Fruit fly (Drosophila melanogaster) whole organism, embryonic: ENCODE data around the gene CG6048.

Experiments
- Atf3 ChIP-seq: fragments of 200-800 bp; sonication (Bioruptor generic); optimal IDR thresholded peaks from 3 replicates; lab custom pipeline; 2016; ENCODE audit warnings: missing biosample characterization, missing genetic modification characterization
- Atf6 ChIP-seq: fragments of 200-800 bp; sonication (Bioruptor generic); IDR thresholded peaks from 2 replicates; pipeline ENCODE4 v1.3.6; 2022; ENCODE audit warnings: missing biosample characterization, missing genetic modification characterization
- CG11093 ChIP-seq: fragments of 200-800 bp; sonication (Bioruptor generic); IDR thresholded peaks from 3 replicates; pipeline ENCODE4 v1.3.6; 2022; ENCODE audit warnings: missing biosample characterization, missing genetic modification characterization
- CG11695 ChIP-seq: fragments of 200-800 bp; sonication (Bioruptor generic); IDR thresholded peaks from 3 replicates; pipeline ENCODE4 v1.3.6; 2022; ENCODE audit warnings: missing biosample characterization, missing genetic modification characterization
- CG12236 ChIP-seq: fragments of 200-800 bp; sonication (Bioruptor generic); optimal IDR thresholded peaks from 2 replicates; lab custom pipeline; 2016; ENCODE audit warnings: missing biosample characterization, missing genetic modification characterization
- CG12659 ChIP-seq: fragments of 200-800 bp; sonication (Bioruptor generic); optimal IDR thresholded peaks from 3 replicates; lab custom pipeline; 2017; ENCODE audit warnings: mild to moderate bottlenecking, missing biosample characterization, missing genetic modification reagents, missing genetic modification characterization
- CG14860 ChIP-seq: fragments of 200-800 bp; sonication (Bioruptor generic); IDR thresholded peaks from 3 replicates; pipeline ENCODE4 v1.3.6; 2022; ENCODE audit warnings: missing biosample characterization, missing genetic modification characterization; ENCODE audit not compliant: partially characterized antibody
- CG1529 ChIP-seq: fragments of 200-800 bp; sonication (Bioruptor generic); optimal IDR thresholded peaks from 3 replicates; lab custom pipeline; 2018; ENCODE audit warnings: missing biosample characterization, missing genetic modification characterization
- CG15514 ChIP-seq: fragments of 200-800 bp; sonication (Bioruptor generic); optimal IDR thresholded peaks from 3 replicates; lab custom pipeline; 2017; ENCODE audit warnings: missing biosample characterization, missing genetic modification characterization, mild to moderate bottlenecking, moderate library complexity, missing genetic modification reagents
- CG16863 ChIP-seq: fragments of 200-800 bp; sonication (Bioruptor generic); optimal IDR thresholded peaks from 3 replicates; lab custom pipeline; 2016; ENCODE audit warnings: missing biosample characterization, missing genetic modification characterization
- CG17385 ChIP-seq: fragments of 200-800 bp; sonication (Bioruptor generic); optimal IDR thresholded peaks from 3 replicates; lab custom pipeline; 2018; ENCODE audit warnings: missing biosample characterization, mild to moderate bottlenecking, missing genetic modification characterization
- CG17568 ChIP-seq: fragments of 200-800 bp; sonication (Bioruptor generic); optimal IDR thresholded peaks from 2 replicates; lab custom pipeline; 2018; ENCODE audit warnings: missing biosample characterization, mild to moderate bottlenecking, missing genetic modification characterization, moderate library complexity
- CG1792 ChIP-seq: fragments of 200-800 bp; sonication (Bioruptor generic); optimal IDR thresholded peaks from 2 replicates; lab custom pipeline; 2016; ENCODE audit warnings: missing biosample characterization, missing genetic modification characterization
- CG2116 ChIP-seq: fragments of 200-800 bp; sonication (Bioruptor generic); optimal IDR thresholded peaks from 3 replicates; lab custom pipeline; 2018; ENCODE audit warnings: missing biosample characterization, mild to moderate bottlenecking, missing genetic modification characterization
- CG2678 ChIP-seq: fragments of 200-800 bp; sonication (Bioruptor generic); optimal IDR thresholded peaks from 3 replicates; lab custom pipeline; 2019; ENCODE audit warnings: missing biosample characterization, mild to moderate bottlenecking, missing genetic modification characterization, moderate library complexity
- CG30020 ChIP-seq: fragments of 200-800 bp; optimal IDR thresholded peaks from 2 replicates; lab custom pipeline; 2019; ENCODE audit warnings: missing biosample characterization, mild to moderate bottlenecking, missing genetic modification characterization, moderate library complexity
- CG3065 ChIP-seq: fragments of 200-800 bp; sonication (Bioruptor generic); optimal IDR thresholded peaks from 2 replicates; lab custom pipeline; 2016; ENCODE audit warnings: missing biosample characterization, missing genetic modification characterization
- CG31441 ChIP-seq: fragments of 200-800 bp; sonication (Bioruptor generic); IDR thresholded peaks from 2 replicates; pipeline ENCODE4 v1.3.6; 2022; ENCODE audit warnings: missing biosample characterization, missing genetic modification characterization
- Dbx ChIP-seq: fragments of 200-800 bp; sonication (Bioruptor generic); IDR thresholded peaks from 3 replicates; pipeline ENCODE4 v1.3.6; 2022; ENCODE audit warnings: missing biosample characterization, missing genetic modification characterization
- Dek ChIP-seq: fragments of 200-800 bp; sonication (Bioruptor generic); optimal IDR thresholded peaks from 3 replicates; lab custom pipeline; 2019; ENCODE audit warnings: missing biosample characterization, mild to moderate bottlenecking, missing genetic modification characterization, moderate library complexity
- Drgx ChIP-seq: fragments of 200-800 bp; sonication (Bioruptor generic); IDR thresholded peaks from 2 replicates; pipeline ENCODE4 v1.3.6; 2022; ENCODE audit warnings: missing biosample characterization, missing genetic modification characterization
- Hand ChIP-seq: fragments of 200-800 bp; sonication (Bioruptor generic); optimal IDR thresholded peaks from 2 replicates; lab custom pipeline; 2017; ENCODE audit warnings: mild to moderate bottlenecking, missing biosample characterization, missing genetic modification reagents, missing genetic modification characterization
- Hey ChIP-seq: fragments of 200-800 bp; sonication (Bioruptor generic); optimal IDR thresholded peaks from 3 replicates; lab custom pipeline; 2018; ENCODE audit warnings: missing biosample characterization, mild to moderate bottlenecking, missing genetic modification characterization
- Kr ChIP-seq: fragments of 200-800 bp; sonication (Bioruptor generic); optimal IDR thresholded peaks from 2 replicates; lab custom pipeline; 2017; ENCODE audit warnings: missing biosample characterization, mild to moderate bottlenecking, missing genetic modification characterization
- NC2β ChIP-seq: fragments of 200-800 bp; sonication (Bioruptor generic); optimal IDR thresholded peaks from 2 replicates; lab custom pipeline; 2016; ENCODE audit warnings: missing biosample characterization, missing genetic modification characterization
- PHDP ChIP-seq: fragments of 200-800 bp; sonication (Bioruptor generic); optimal IDR thresholded peaks from 3 replicates; lab custom pipeline; 2018; ENCODE audit warnings: missing biosample characterization, mild to moderate bottlenecking, missing genetic modification characterization, moderate library complexity
- Pdp1 ChIP-seq, 2 experiments: fragments of 200-800 bp; sonication (Bioruptor generic); optimal IDR thresholded peaks; 3 replicates each; lab custom pipeline; 2016; ENCODE audit warnings: missing biosample characterization in 2 of 2, missing genetic modification characterization in 2 of 2, mild to moderate bottlenecking in 1 of 2, moderate library complexity in 1 of 2
- Sox100B ChIP-seq: fragments of 200-800 bp; sonication (Bioruptor generic); optimal IDR thresholded peaks from 3 replicates; lab custom pipeline; 2018; ENCODE audit warnings: missing biosample characterization, mild to moderate bottlenecking, missing genetic modification characterization
- Stat92E ChIP-seq, 3 experiments: fragments of >200 bp in 2 of 3; fragments of 200-800 bp in 1 of 3; sonication (Bioruptor generic) in 1 of 3; optimal IDR thresholded peaks; 2 replicates each; lab custom pipeline; 2017 to 2019; ENCODE audit warnings: missing biosample characterization in 3 of 3, missing genetic modification characterization in 3 of 3, mild to moderate bottlenecking in 1 of 3, moderate library complexity in 1 of 3
- Taf1 ChIP-seq: fragments of 200-800 bp; sonication (Bioruptor generic); IDR thresholded peaks from 2 replicates; pipeline ENCODE4 v1.3.6; 2022; ENCODE audit warnings: missing biosample characterization, missing genetic modification characterization
- ab ChIP-seq: fragments of 200-800 bp; sonication (Bioruptor generic); optimal IDR thresholded peaks from 2 replicates; lab custom pipeline; 2016; ENCODE audit warnings: missing biosample characterization, missing genetic modification characterization
- bab2 ChIP-seq: fragments of 200-800 bp; sonication (Bioruptor generic); optimal IDR thresholded peaks from 2 replicates; lab custom pipeline; 2016; ENCODE audit warnings: missing biosample characterization, missing genetic modification characterization
- br ChIP-seq: fragments of >200 bp; optimal IDR thresholded peaks from 2 replicates; lab custom pipeline; 2017
- corto ChIP-seq: fragments of 200-800 bp; sonication (Bioruptor generic); optimal IDR thresholded peaks from 2 replicates; lab custom pipeline; 2016; ENCODE audit warnings: missing biosample characterization, mild to moderate bottlenecking, missing genetic modification characterization, moderate library complexity
- dati ChIP-seq: fragments of 200-800 bp; sonication (Bioruptor generic); IDR thresholded peaks from 2 replicates; pipeline ENCODE4 v1.3.6; 2022; ENCODE audit warnings: missing biosample characterization, missing genetic modification characterization
- ems ChIP-seq: fragments of 200-800 bp; sonication (Bioruptor generic); optimal IDR thresholded peaks from 3 replicates; lab custom pipeline; 2016; ENCODE audit warnings: missing biosample characterization, missing genetic modification characterization
- en ChIP-seq: fragments of 200-800 bp; sonication (Bioruptor generic); optimal IDR thresholded peaks from 2 replicates; lab custom pipeline; 2016; ENCODE audit warnings: missing biosample characterization, missing genetic modification characterization
- gce ChIP-seq: fragments of 200-800 bp; sonication (Bioruptor generic); IDR thresholded peaks from 3 replicates; pipeline ENCODE4 v1.3.6; 2022; ENCODE audit warnings: missing biosample characterization, missing genetic modification characterization
- gem ChIP-seq: fragments of 200-800 bp; sonication (Bioruptor generic); optimal IDR thresholded peaks from 2 replicates; lab custom pipeline; 2019; ENCODE audit warnings: missing biosample characterization, mild to moderate bottlenecking, missing genetic modification characterization, moderate library complexity
- ind ChIP-seq: fragments of 200-800 bp; sonication (Bioruptor generic); optimal IDR thresholded peaks from 3 replicates; lab custom pipeline; 2016; ENCODE audit warnings: missing biosample characterization, missing genetic modification characterization
- knrl ChIP-seq: fragments of 200-800 bp; sonication (Bioruptor generic); IDR thresholded peaks from 3 replicates; pipeline ENCODE4 v1.3.6; 2022; ENCODE audit warnings: missing biosample characterization, missing genetic modification characterization; ENCODE audit not compliant: partially characterized antibody
- salm ChIP-seq: fragments of 200-800 bp; sonication (Bioruptor generic); optimal IDR thresholded peaks from 2 replicates; lab custom pipeline; 2018; ENCODE audit warnings: missing biosample characterization, mild to moderate bottlenecking, missing genetic modification characterization
- sr ChIP-seq: fragments of 200-800 bp; sonication (Bioruptor generic); IDR thresholded peaks from 3 replicates; pipeline ENCODE4 v1.3.6; 2022; ENCODE audit warnings: missing biosample characterization, missing genetic modification characterization
- tgo ChIP-seq: fragments of 200-800 bp; sonication (Bioruptor generic); IDR thresholded peaks from 3 replicates; pipeline ENCODE4 v1.3.6; 2022; ENCODE audit warnings: missing biosample characterization, missing genetic modification characterization
- tin ChIP-seq: fragments of 200-800 bp; sonication (Bioruptor generic); optimal IDR thresholded peaks from 3 replicates; lab custom pipeline; 2016; ENCODE audit warnings: missing biosample characterization, missing genetic modification characterization
- trem ChIP-seq: fragments of 200-800 bp; optimal IDR thresholded peaks from 3 replicates; lab custom pipeline; 2019; ENCODE audit warnings: missing biosample characterization, mild to moderate bottlenecking, missing genetic modification characterization, moderate library complexity
- ttk ChIP-seq: fragments of 200-800 bp; sonication (Bioruptor generic); IDR thresholded peaks from 2 replicates; pipeline ENCODE4 v2.1.2; 2022; ENCODE audit warnings: missing biosample characterization, missing genetic modification characterization
- vfl ChIP-seq: fragments of 200-800 bp; sonication (Bioruptor generic); optimal IDR thresholded peaks from 2 replicates; lab custom pipeline; 2016; ENCODE audit warnings: missing biosample characterization, missing genetic modification characterization
- vnd ChIP-seq: fragments of 200-800 bp; sonication (Bioruptor generic); IDR thresholded peaks from 3 replicates; pipeline ENCODE4 v1.3.6; 2022; ENCODE audit warnings: missing biosample characterization, missing genetic modification characterization; ENCODE audit not compliant: partially characterized antibody
- zen2 ChIP-seq: fragments of 200-800 bp; sonication (Bioruptor generic); IDR thresholded peaks from 3 replicates; pipeline ENCODE4 v1.3.6; 2022; ENCODE audit warnings: missing biosample characterization, missing genetic modification characterization; ENCODE audit not compliant: partially characterized antibody

The CG6048 gene

DNA sequence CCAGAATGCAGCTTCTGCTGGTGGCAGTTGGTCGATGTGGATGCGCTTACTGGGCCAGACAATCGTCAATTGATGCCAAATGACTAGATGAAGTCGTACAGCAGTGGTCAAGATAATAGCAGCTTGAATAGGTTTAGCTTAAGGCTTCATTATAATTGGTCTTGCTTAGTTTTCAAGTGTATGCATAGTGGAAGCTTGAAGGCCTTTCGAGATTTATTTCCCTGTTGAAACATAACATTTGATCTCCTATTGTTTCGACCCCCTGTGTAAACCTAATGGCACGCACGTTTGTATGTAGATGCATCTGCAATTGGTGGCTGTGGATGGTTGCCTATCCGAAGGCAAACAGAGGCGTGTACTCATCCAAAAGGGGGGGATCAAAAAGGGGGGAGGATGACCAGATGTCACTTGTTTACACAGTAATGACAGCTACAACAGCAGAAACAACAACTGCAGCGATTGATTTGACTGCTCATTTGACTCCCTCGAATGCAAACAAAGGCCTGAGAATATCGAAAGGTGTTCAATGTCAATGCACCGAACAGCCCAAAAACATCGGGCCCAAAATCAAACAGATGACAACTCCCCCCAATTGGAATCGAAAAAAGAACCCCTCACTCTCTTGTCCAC, 15.8 kb downstream of the CG6048 start (continued):
- no peak for TF ChIP-seq ab
- no peak for TF ChIP-seq trem (tag; lab: Kevin White, UChicago)
- peak; percentile 9 for TF ChIP-seq ind (GFP tag; lab: Kevin White, UChicago)
- peak; percentile 37; the same call in 1 of the 2 replicates for TF ChIP-seq CG31441 (GFP tag; lab: Robert Waterston, UW)
- TF ChIP-seq CG12659 (GFP tag; lab: Kevin White, UChicago) = no peak
- no peak for TF ChIP-seq Pdp1 (GFP tag; optimal IDR thresholded peaks at IDR 0.05; lab: Kevin White, UChicago)
- TF ChIP-seq Taf1 (GFP tag; lab: Robert Waterston, UW) = no peak
- TF ChIP-seq br (lab: Kevin White, UChicago) = no peak
- TF ChIP-seq CG30020 (tag; lab: Kevin White, UChicago) = no peak
- TF ChIP-seq Atf6 (GFP tag; lab: Robert Waterston, UW) = no peak
- TF ChIP-seq Kr (GFP tag; lab: Kevin White, UChicago) = no peak
- TF ChIP-seq CG16863 (GFP tag; lab: Kevin White, UChicago) = no peak
- TF ChIP-seq vfl (GFP tag; lab: Kevin White, UChicago) = no peak
- no peak for TF ChIP-seq CG14860
- peak; percentile 24 for TF ChIP-seq CG2678 (tag; lab: Kevin White, UChicago)
- peak; percentile 16 for TF ChIP-seq NC2β
- TF ChIP-seq Stat92E (GFP tag; optimal IDR thresholded peaks at IDR 0.05; lab: Kevin White, UChicago) = no peak
- no peak for TF ChIP-seq Hand (GFP tag; lab: Kevin White, UChicago)
- 0 out of 3 replicates have a peak, but pooled peaks have one; percentile 26 for TF ChIP-seq sr
- TF ChIP-seq CG12236 (GFP tag; lab: Kevin White, UChicago) = no peak
- peak; percentile 52 for TF ChIP-seq gem (tag; lab: Kevin White, UChicago)
- TF ChIP-seq ems = no peak
- TF ChIP-seq CG2116 = no peak
- TF ChIP-seq tin (GFP tag; lab: Kevin White, UChicago) = no peak
- no peak for TF ChIP-seq CG17568 (GFP tag; lab: Kevin White, UChicago)
- no peak for TF ChIP-seq Atf3 (GFP tag; lab: Kevin White, UChicago)
- TF ChIP-seq Dek (tag; lab: Kevin White, UChicago) = no peak
- no peak for TF ChIP-seq gce
- peak; percentile 43; the same call in 1 of the 3 replicates for TF ChIP-seq CG11695 (GFP tag; lab: Robert Waterston, UW)
- TF ChIP-seq Dbx (GFP tag; lab: Robert Waterston, UW) = no peak
- TF ChIP-seq Sox100B = no peak
- TF ChIP-seq dati (GFP tag; lab: Robert Waterston, UW) = no peak
- peak; percentile 25; the same call in 1 of the 3 replicates for TF ChIP-seq tgo
- peak; percentile 16 for TF ChIP-seq CG1529 (GFP tag; lab: Kevin White, UChicago)
- TF ChIP-seq CG1792 (GFP tag; lab: Kevin White, UChicago) = no peak
- peak; percentile 6 for TF ChIP-seq CG17385 (GFP tag; lab: Kevin White, UChicago)
- no peak for TF ChIP-seq en
- no peak for TF ChIP-seq CG11093
- peak; percentile 87 for TF ChIP-seq Drgx (GFP tag; lab: Robert Waterston, UW)
- peak; percentile 0 for TF ChIP-seq PHDP (tag; lab: Kevin White, UChicago)
- no peak for TF ChIP-seq knrl (GFP tag; lab: Robert Waterston, UW)
- peak; percentile 43; the same call in 1 of the 2 replicates for TF ChIP-seq ttk (GFP tag; lab: Robert Waterston, UW)
- TF ChIP-seq corto (GFP tag; lab: Kevin White, UChicago) = no peak
- no peak for TF ChIP-seq salm (tag; lab: Kevin White, UChicago)
- no peak for TF ChIP-seq CG15514 (GFP tag; lab: Kevin White, UChicago)
- peak; percentile 31 for TF ChIP-seq bab2 (GFP tag; lab: Kevin White, UChicago)
- TF ChIP-seq CG3065 (GFP tag; lab: Kevin White, UChicago) = no peak
- no peak for TF ChIP-seq vnd (GFP tag; lab: Robert Waterston, UW)
- TF ChIP-seq Hey (tag; lab: Kevin White, UChicago) = no peak
- no peak for TF ChIP-seq zen2 (GFP tag; lab: Robert Waterston, UW)
